Worm (Caenorhabditis elegans) whole organism, L4/young adult: ENCODE data around the gene Y39G8B.2.

ENCODE experiments used
- W03F9.2 ChIP-seq: fragments of 150-350 bp; optimal IDR thresholded peaks from 2 replicates; lab custom pipeline; 2014; ENCODE audit warnings: missing biosample characterization, missing genetic modification characterization
- him-1 ChIP-seq: sonication (generic microtip); optimal IDR thresholded peaks from 2 replicates; lab custom pipeline; 2016; ENCODE audit warnings: missing genotype, missing genetic modification reagents, missing genetic modification characterization, missing compliant biosample characterization

DNA sequence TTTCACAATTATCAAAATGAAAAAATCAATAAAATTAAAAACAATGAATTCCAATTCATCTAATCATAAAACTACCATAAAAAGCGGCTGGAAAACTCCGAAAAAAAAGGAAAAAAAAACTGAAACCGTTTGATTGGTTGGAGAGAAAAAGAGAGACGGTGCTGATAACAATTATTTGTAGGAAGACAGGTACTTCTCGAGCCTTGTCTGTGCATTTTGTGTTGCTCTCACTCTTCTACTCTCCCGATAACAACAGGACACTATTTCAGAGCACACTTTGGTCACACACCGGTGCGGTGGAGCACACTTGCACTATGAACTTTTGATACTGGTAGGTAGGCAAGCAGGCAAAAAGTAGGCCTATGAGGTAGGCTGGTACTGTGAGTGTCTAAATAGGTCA is 19.5 kb downstream of the Y39G8B.2 start:
- TF ChIP-seq him-1 (tag; lab: Kevin White, UChicago) = no peak
- no peak for TF ChIP-seq W03F9.2
